Worm (Caenorhabditis elegans): ENCODE results near the gene atln-2.

Gene atln-2

DNA sequence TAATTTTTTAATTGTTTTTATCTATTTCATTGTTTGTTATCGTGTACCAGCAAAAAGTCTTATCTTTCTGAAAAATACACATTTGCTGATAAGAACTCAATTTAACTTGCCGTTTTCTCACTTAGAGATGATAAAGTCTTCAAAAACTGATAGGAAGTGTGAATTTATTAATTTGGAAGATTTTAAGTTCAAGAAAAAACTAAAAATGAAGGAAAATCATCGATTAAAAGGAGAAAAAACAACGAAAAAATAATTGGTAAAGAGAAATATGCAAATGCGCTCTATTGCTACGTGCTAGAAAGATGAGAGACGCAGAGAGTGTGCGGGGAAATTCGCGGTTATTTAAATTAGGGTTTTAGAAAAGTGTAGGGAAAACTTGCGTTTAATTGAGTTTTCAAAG lies 22.0 kb upstream of the atln-2 start (continued):
- TF ChIP-seq sdz-38 (tag; optimal IDR thresholded peaks at IDR 0.05) (no peak), mcd-1 (GFP tag; IDR thresholded peaks at IDR 0.05) (peak; percentile 94), bed-1 (GFP tag; IDR thresholded peaks at IDR 0.05) (no peak), F49E8.2 (tag; optimal IDR thresholded peaks at IDR 0.05; ENCODE audit: insufficient read depth) (peak; percentile 6), bed-2 (GFP tag; IDR thresholded peaks at IDR 0.05) (no peak), nfya-2 (GFP tag; IDR thresholded peaks at IDR 0.05) (no peak), nfyb-1 (GFP tag; IDR thresholded peaks at IDR 0.05) (peak; percentile 12; the same call in 1 of the 2 replicates), ceh-91 (GFP tag; IDR thresholded peaks at IDR 0.05) (no peak), hmg-1.2 (GFP tag; IDR thresholded peaks at IDR 0.05) (peak; percentile 78), lin-40 (tag; optimal IDR thresholded peaks at IDR 0.05) (no peak), Y95B8A.8 (GFP tag; IDR thresholded peaks at IDR 0.05) (no peak), tbp1 (GFP tag; optimal IDR thresholded peaks at IDR 0.05) (peak; percentile 74), lsl-1 (GFP tag; optimal IDR thresholded peaks at IDR 0.05) (peak; percentile 43), akir-1 (GFP tag; optimal IDR thresholded peaks at IDR 0.05) (no peak), F33H1.4 (GFP tag; IDR thresholded peaks at IDR 0.05) (peak; percentile 68), F22D6.2 (tag; optimal IDR thresholded peaks at IDR 0.05) (no peak), T26A5.8 (tag; optimal IDR thresholded peaks at IDR 0.05) (no peak), snpc-1.3 (tag; optimal IDR thresholded peaks at IDR 0.05; ENCODE audit: insufficient read depth) (peak; percentile 76), unc-130 (GFP tag; optimal IDR thresholded peaks at IDR 0.05) (peak; percentile 11), tlf-1 (GFP tag; optimal IDR thresholded peaks at IDR 0.05) (peak; percentile 11), ztf-3 (GFP tag; optimal IDR thresholded peaks at IDR 0.05) (no peak), zim-3 (tag; optimal IDR thresholded peaks at IDR 0.05) (no peak), nhr-80 (tag; optimal IDR thresholded peaks at IDR 0.05) (peak; percentile 44), rpc-1 (optimal IDR thresholded peaks at IDR 0.05) (no peak), rpc-1 (tag; optimal IDR thresholded peaks at IDR 0.05) (no peak), efl-1 (GFP tag; optimal IDR thresholded peaks at IDR 0.05) (peak; percentile 83), attf-6 (GFP tag; IDR thresholded peaks at IDR 0.05) (peak; percentile 98), hsf-1 (GFP tag; IDR thresholded peaks at IDR 0.05) (0 out of 2 replicates have a peak, but pooled peaks have one; percentile 6), snpc-1.1 (tag; optimal IDR thresholded peaks at IDR 0.05; ENCODE audit: insufficient read depth) (peak; percentile 39), ztf-6 (GFP tag; IDR thresholded peaks at IDR 0.05) (no peak)

DNA sequence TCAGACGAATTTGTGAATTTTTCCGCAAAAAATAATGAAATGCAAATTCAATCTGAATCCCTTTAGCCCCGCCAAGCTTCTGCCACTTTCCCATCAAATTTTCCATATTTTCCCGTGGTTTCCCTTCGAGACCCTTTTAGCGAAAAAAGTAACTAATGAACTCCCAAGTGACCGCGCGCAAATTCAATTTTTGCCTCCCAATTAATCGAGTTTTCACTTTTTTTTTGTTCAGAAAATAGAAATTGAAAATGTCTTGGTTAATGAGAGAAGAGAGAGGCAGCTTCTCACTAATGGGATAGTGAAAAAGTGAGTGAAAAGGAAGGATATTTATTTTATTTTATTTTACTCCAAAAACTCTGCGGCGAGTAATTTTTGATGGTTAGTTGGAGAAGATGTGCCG lies 21.4 kb upstream of the atln-2 start:
- TF ChIP-seq lir-1 (GFP tag; conservative IDR thresholded peaks at IDR 0.05) (no peak), pbrm-1 (GFP tag; IDR thresholded peaks at IDR 0.05) (no peak), sptf-2 (GFP tag; optimal IDR thresholded peaks at IDR 0.05) (no peak), sea-2 (GFP tag; IDR thresholded peaks at IDR 0.05) (no peak), cebp-2 (GFP tag; IDR thresholded peaks at IDR 0.05) (no peak), B0261.1 (tag; optimal IDR thresholded peaks at IDR 0.05) (no peak), ZK185.1 (tag; optimal IDR thresholded peaks at IDR 0.05; ENCODE audit: poor library complexity, severe bottlenecking) (no peak), Y95B8A.8 (GFP tag; IDR thresholded peaks at IDR 0.05) (no peak), akir-1 (GFP tag; optimal IDR thresholded peaks at IDR 0.05) (no peak), madf-8 (GFP tag; conservative IDR thresholded peaks at IDR 0.05) (no peak), atf-7 (tag; optimal IDR thresholded peaks at IDR 0.05) (no peak), F57C9.4 (tag; optimal IDR thresholded peaks at IDR 0.05) (no peak)

Measured in whole organism, young adult.